Worm (Caenorhabditis elegans) whole organism, young adult: ENCODE results near the gene F55A4.13.

Source experiments
- B0035.1 ChIP-seq: sonication (generic microtip); optimal IDR thresholded peaks from 2 replicates; lab custom pipeline; 2016; ENCODE audit warnings: missing genetic modification characterization, mild to moderate bottlenecking, missing compliant biosample characterization, missing genotype, missing genetic modification reagents
- F39B2.1 ChIP-seq: fragments of 200-800 bp; sonication (Bioruptor generic); IDR thresholded peaks from 2 replicates; pipeline ENCODE4 v1.3.6; 2022; ENCODE audit warnings: missing genetic modification reagents, missing genetic modification characterization, missing compliant biosample characterization
- Y56A3A.18 ChIP-seq: fragments of 200-800 bp; sonication (Bioruptor generic); IDR thresholded peaks from 2 replicates; pipeline ENCODE4 v1.3.6; 2022; ENCODE audit warnings: missing genetic modification reagents, missing genetic modification characterization, missing compliant biosample characterization
- athp-1 ChIP-seq: sonication (generic microtip); optimal IDR thresholded peaks from 2 replicates; lab custom pipeline; 2017; ENCODE audit warnings: mild to moderate bottlenecking, missing genetic modification characterization, missing compliant biosample characterization
- ceh-91 ChIP-seq: fragments of 200-800 bp; sonication (Bioruptor generic); IDR thresholded peaks from 2 replicates; pipeline ENCODE4 v1.3.6; 2022; ENCODE audit warnings: missing genetic modification reagents, missing genetic modification characterization, missing compliant biosample characterization
- dox-1 ChIP-seq: fragments of 200-800 bp; sonication (Bioruptor generic); IDR thresholded peaks from 2 replicates; pipeline ENCODE4 v1.3.6; 2022; ENCODE audit warnings: missing genetic modification reagents, missing genetic modification characterization, missing compliant biosample characterization
- dpl-1 ChIP-seq: fragments of 150-350 bp; optimal IDR thresholded peaks from 2 replicates; lab custom pipeline; 2014; ENCODE audit warnings: missing biosample characterization, missing genetic modification reagents, missing genetic modification characterization
- egrh-3 ChIP-seq: fragments of 200-800 bp; sonication (Bioruptor generic); IDR thresholded peaks from 2 replicates; pipeline ENCODE4 v1.3.6; 2022; ENCODE audit warnings: missing genetic modification reagents, missing genetic modification characterization, missing compliant biosample characterization
- mxl-1 ChIP-seq: sonication (generic microtip); optimal IDR thresholded peaks from 2 replicates; lab custom pipeline; 2016; ENCODE audit warnings: missing genetic modification characterization, missing compliant biosample characterization
- sdz-38 ChIP-seq: sonication (generic microtip); optimal IDR thresholded peaks from 2 replicates; lab custom pipeline; 2016; ENCODE audit warnings: missing genotype, missing genetic modification characterization, missing compliant biosample characterization
- snpc-1.3 ChIP-seq: sonication (generic microtip); optimal IDR thresholded peaks from 2 replicates; lab custom pipeline; 2017; ENCODE audit warnings: missing genetic modification characterization, mild to moderate bottlenecking, missing compliant biosample characterization, antibody characterized with exemption, moderate library complexity, missing genotype, missing genetic modification reagents; ENCODE audit not compliant: insufficient read depth
- snpc-4 ChIP-seq, 5 experiments: fragments of 150-350 bp in 1 of 5; sonication (generic microtip) in 4 of 5; optimal IDR thresholded peaks; 2 replicates each; lab custom pipeline; 2014 to 2018; ENCODE audit warnings: missing genetic modification characterization in 5 of 5, missing biosample characterization in 3 of 5, antibody characterized with exemption in 2 of 5, mild to moderate bottlenecking in 2 of 5, missing compliant biosample characterization in 2 of 5, missing genotype in 2 of 5, moderate library complexity in 2 of 5, missing genetic modification reagents in 1 of 5
- ztf-22 ChIP-seq: fragments of 200-800 bp; sonication (Bioruptor generic); optimal IDR thresholded peaks from 2 replicates; lab custom pipeline; 2018; ENCODE audit warnings: mild to moderate bottlenecking, missing genetic modification characterization, moderate library complexity, missing compliant biosample characterization
- ztf-28 ChIP-seq: fragments of 200-800 bp; sonication (Bioruptor generic); IDR thresholded peaks from 2 replicates; pipeline ENCODE4 v1.3.6; 2022; ENCODE audit warnings: missing genetic modification reagents, missing genetic modification characterization, missing compliant biosample characterization

DNA sequence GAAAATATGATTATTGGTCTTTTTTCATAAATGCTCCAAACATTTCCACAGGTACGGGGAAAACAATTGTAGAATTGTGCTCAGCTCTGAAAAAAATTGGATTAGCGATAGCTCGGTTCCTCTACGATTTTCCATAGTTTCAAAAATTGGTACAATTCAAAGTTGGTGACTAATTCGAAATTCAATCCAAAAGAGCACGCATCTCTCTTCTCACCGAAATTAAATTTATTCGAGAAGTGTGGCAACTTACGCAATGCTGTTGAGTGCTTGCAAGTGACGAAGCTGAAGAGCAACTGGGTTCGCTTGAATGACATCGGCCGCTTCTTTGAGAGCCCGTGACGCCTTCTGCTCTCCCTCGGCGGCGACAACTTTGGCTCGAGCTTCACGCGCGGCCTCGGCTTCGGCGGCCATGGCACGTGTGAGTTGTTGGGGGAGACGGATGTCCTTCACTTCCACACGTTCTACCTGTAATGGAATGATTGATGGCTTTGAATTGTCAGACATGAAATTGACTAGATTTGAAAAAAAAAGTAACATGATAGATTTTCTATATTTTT is 40.5 kb upstream of the F55A4.13 start:
- TF ChIP-seq athp-1 (tag; lab: Kevin White, UChicago) (no peak), mxl-1 (tag; lab: Kevin White, UChicago) (no peak), dpl-1 (no peak), B0035.1 (tag; lab: Kevin White, UChicago) (no peak), F39B2.1 (GFP tag; lab: Robert Waterston, UW) (no peak), dox-1 (no peak), sdz-38 (tag; lab: Kevin White, UChicago) (no peak), Y56A3A.18 (GFP tag; lab: Robert Waterston, UW) (no peak), snpc-4 (GFP tag; optimal IDR thresholded peaks at IDR 0.05; lab: Kevin White, UChicago) (no peak), snpc-4 (tag; optimal IDR thresholded peaks at IDR 0.05; lab: Kevin White, UChicago) (no peak), ceh-91 (no peak), ztf-22 (GFP tag; lab: Kevin White, UChicago) (no peak), snpc-1.3 (no peak), ztf-28 (GFP tag; lab: Robert Waterston, UW) (no peak), egrh-3 (GFP tag; lab: Robert Waterston, UW) (peak; percentile 60)
